Fruit fly (Drosophila melanogaster) whole organism, embryonic: ENCODE measurements around the gene brat.

Experiments used
- Awh ChIP-seq: fragments of 200-800 bp; sonication (Bioruptor generic); IDR thresholded peaks from 2 replicates; pipeline ENCODE4, ENCODE4 v1.3.6; 2022; ENCODE audit warnings: missing biosample characterization, missing genetic modification characterization
- CG10321 ChIP-seq: fragments of 200-800 bp; sonication (Bioruptor generic); IDR thresholded peaks from 2 replicates; pipeline ENCODE4 v1.3.6; 2022; ENCODE audit warnings: missing biosample characterization, missing genetic modification characterization
- CG12071 ChIP-seq: fragments of 200-800 bp; sonication (Bioruptor generic); optimal IDR thresholded peaks from 3 replicates; lab custom pipeline; 2018; ENCODE audit warnings: missing biosample characterization, mild to moderate bottlenecking, missing genetic modification characterization
- CG15269 ChIP-seq: fragments of 200-800 bp; sonication (Bioruptor generic); optimal IDR thresholded peaks from 2 replicates; lab custom pipeline; 2018; ENCODE audit warnings: missing biosample characterization, mild to moderate bottlenecking, missing genetic modification characterization, moderate library complexity
- CG15479 ChIP-seq: fragments of 200-800 bp; sonication (Bioruptor generic); optimal IDR thresholded peaks from 3 replicates; lab custom pipeline; 2019; ENCODE audit warnings: missing biosample characterization, mild to moderate bottlenecking, missing genetic modification characterization, moderate library complexity
- CG1647 ChIP-seq: fragments of 200-800 bp; sonication (Bioruptor generic); optimal IDR thresholded peaks from 3 replicates; lab custom pipeline; 2016; ENCODE audit warnings: missing biosample characterization, missing genetic modification characterization
- CG17385 ChIP-seq: fragments of 200-800 bp; sonication (Bioruptor generic); optimal IDR thresholded peaks from 3 replicates; lab custom pipeline; 2018; ENCODE audit warnings: missing biosample characterization, mild to moderate bottlenecking, missing genetic modification characterization
- CG2116 ChIP-seq: fragments of 200-800 bp; sonication (Bioruptor generic); optimal IDR thresholded peaks from 3 replicates; lab custom pipeline; 2018; ENCODE audit warnings: missing biosample characterization, mild to moderate bottlenecking, missing genetic modification characterization
- CG31388 ChIP-seq: fragments of 200-800 bp; sonication (Bioruptor generic); optimal IDR thresholded peaks from 2 replicates; lab custom pipeline; 2016; ENCODE audit warnings: missing biosample characterization, missing genetic modification characterization
- CG3163 ChIP-seq: fragments of 200-800 bp; sonication (Bioruptor generic); optimal IDR thresholded peaks from 3 replicates; lab custom pipeline; 2016; ENCODE audit warnings: missing biosample characterization, missing genetic modification characterization
- CG34376 ChIP-seq: fragments of 200-800 bp; sonication (Bioruptor generic); optimal IDR thresholded peaks from 2 replicates; lab custom pipeline; 2018; ENCODE audit warnings: missing biosample characterization, mild to moderate bottlenecking, missing genetic modification characterization
- CG6175 ChIP-seq: fragments of 200-800 bp; sonication (Bioruptor generic); IDR thresholded peaks from 3 replicates; pipeline ENCODE4 v1.3.6; 2022; ENCODE audit warnings: missing biosample characterization, missing genetic modification characterization
- CG6765 ChIP-seq: fragments of 200-800 bp; sonication (Bioruptor generic); optimal IDR thresholded peaks from 3 replicates; lab custom pipeline; 2017; ENCODE audit warnings: missing biosample characterization, mild to moderate bottlenecking, missing genetic modification characterization
- CG6791 ChIP-seq: fragments of 200-800 bp; sonication (Bioruptor generic); IDR thresholded peaks from 3 replicates; pipeline ENCODE4 v1.3.6; 2022; ENCODE audit warnings: missing biosample characterization, missing genetic modification characterization; ENCODE audit not compliant: partially characterized antibody
- CG8089 ChIP-seq: fragments of 200-800 bp; sonication (Bioruptor generic); optimal IDR thresholded peaks from 3 replicates; lab custom pipeline; 2016; ENCODE audit warnings: missing biosample characterization, missing genetic modification characterization
- CG8388 ChIP-seq: fragments of 200-800 bp; sonication (Bioruptor generic); optimal IDR thresholded peaks from 2 replicates; lab custom pipeline; 2019; ENCODE audit warnings: missing biosample characterization, mild to moderate bottlenecking, missing genetic modification characterization, moderate library complexity
- CG8944 ChIP-seq: fragments of 200-800 bp; sonication (Bioruptor generic); optimal IDR thresholded peaks from 3 replicates; lab custom pipeline; 2016; ENCODE audit warnings: missing biosample characterization, missing genetic modification characterization
- CTCF ChIP-seq: fragments of 200-800 bp; sonication (Bioruptor generic); optimal IDR thresholded peaks from 2 replicates; lab custom pipeline; 2017; ENCODE audit warnings: missing biosample characterization, mild to moderate bottlenecking, missing genetic modification characterization, moderate library complexity
- E2f1 ChIP-seq: fragments of 200-800 bp; sonication (Bioruptor generic); IDR thresholded peaks from 2 replicates; pipeline ENCODE4 v1.3.6; 2022; ENCODE audit warnings: missing biosample characterization, missing genetic modification characterization
- Eip74EF ChIP-seq, 2 experiments: fragments of 200-800 bp in 1 of 2; fragments of >200 bp in 1 of 2; sonication (Bioruptor generic) in 1 of 2; optimal IDR thresholded peaks; 2 replicates each; lab custom pipeline; 2017 to 2019; ENCODE audit warnings: missing biosample characterization in 2 of 2, missing genetic modification characterization in 2 of 2, mild to moderate bottlenecking in 1 of 2, moderate library complexity in 1 of 2
- HHEX ChIP-seq: fragments of 200-800 bp; sonication (Bioruptor generic); optimal IDR thresholded peaks from 3 replicates; lab custom pipeline; 2017; ENCODE audit warnings: missing biosample characterization, mild to moderate bottlenecking, missing genetic modification characterization, missing genetic modification reagents
- Hmr ChIP-seq: fragments of 200-800 bp; sonication (Bioruptor generic); optimal IDR thresholded peaks from 3 replicates; lab custom pipeline; 2017; ENCODE audit warnings: mild to moderate bottlenecking, missing biosample characterization, missing genetic modification reagents, missing genetic modification characterization
- MBD-R2 ChIP-seq: fragments of 200-800 bp; sonication (Bioruptor generic); IDR thresholded peaks from 2 replicates; pipeline ENCODE4 v1.3.6; 2022; ENCODE audit warnings: missing biosample characterization, missing genetic modification characterization
- NC2β ChIP-seq: fragments of 200-800 bp; sonication (Bioruptor generic); optimal IDR thresholded peaks from 2 replicates; lab custom pipeline; 2016; ENCODE audit warnings: missing biosample characterization, missing genetic modification characterization
- Pdp1 ChIP-seq, 2 experiments: fragments of 200-800 bp; sonication (Bioruptor generic); optimal IDR thresholded peaks; 3 replicates each; lab custom pipeline; 2016; ENCODE audit warnings: missing biosample characterization in 2 of 2, missing genetic modification characterization in 2 of 2, mild to moderate bottlenecking in 1 of 2, moderate library complexity in 1 of 2
- Poxn ChIP-seq: fragments of 200-800 bp; sonication (Bioruptor generic); IDR thresholded peaks from 2 replicates; pipeline ENCODE4 v1.3.6; 2022; ENCODE audit warnings: missing biosample characterization, missing genetic modification characterization
- Trl ChIP-seq, 3 experiments: fragments of >200 bp in 2 of 3; fragments of 200-800 bp in 1 of 3; sonication (Bioruptor generic) in 1 of 3; optimal IDR thresholded peaks; 2 replicates in 1 of 3; 3 replicates in 2 of 3; lab custom pipeline; 2016 to 2017; ENCODE audit warnings: missing biosample characterization in 1 of 3, missing genetic modification characterization in 1 of 3
- Usf ChIP-seq: fragments of 200-800 bp; sonication (Bioruptor generic); optimal IDR thresholded peaks from 2 replicates; lab custom pipeline; 2017; ENCODE audit warnings: missing genotype, missing biosample characterization, missing genetic modification characterization
- abd-A ChIP-seq: fragments of 200-800 bp; sonication (Bioruptor generic); optimal IDR thresholded peaks from 3 replicates; lab custom pipeline; 2019; ENCODE audit warnings: missing biosample characterization, mild to moderate bottlenecking, missing genetic modification characterization, moderate library complexity
- aop ChIP-seq: fragments of 200-800 bp; sonication (Bioruptor generic); IDR thresholded peaks from 2 replicates; pipeline ENCODE4 v1.3.6; 2022; ENCODE audit warnings: missing biosample characterization, missing genetic modification characterization
- eve ChIP-seq, 2 experiments: fragments of >200 bp; optimal IDR thresholded peaks; 2 replicates each; lab custom pipeline; 2017; ENCODE audit warnings: missing biosample characterization in 2 of 2, missing genetic modification characterization in 2 of 2
- exex ChIP-seq: fragments of 200-800 bp; sonication (Bioruptor generic); optimal IDR thresholded peaks from 4 replicates; lab custom pipeline; 2018; ENCODE audit warnings: missing biosample characterization, mild to moderate bottlenecking, missing genetic modification characterization, moderate library complexity
- grn ChIP-seq: fragments of 200-800 bp; sonication (Bioruptor generic); optimal IDR thresholded peaks from 3 replicates; lab custom pipeline; 2017; ENCODE audit warnings: missing biosample characterization, missing genetic modification characterization
- insv ChIP-seq, 2 experiments: fragments of 200-800 bp; sonication (Bioruptor generic); optimal IDR thresholded peaks; 3 replicates each; lab custom pipeline; 2016 to 2018; ENCODE audit warnings: missing biosample characterization in 2 of 2, missing genetic modification characterization in 2 of 2
- ken ChIP-seq: fragments of 200-800 bp; sonication (Bioruptor generic); IDR thresholded peaks from 3 replicates; pipeline ENCODE4 v1.3.6; 2022; ENCODE audit warnings: missing biosample characterization, missing genetic modification characterization
- otp ChIP-seq: fragments of 200-800 bp; sonication (Bioruptor generic); IDR thresholded peaks from 3 replicates; pipeline ENCODE4, ENCODE4 v1.3.6; 2022; ENCODE audit warnings: missing biosample characterization, missing genetic modification characterization
- pan ChIP-seq, 4 experiments: fragments of >200 bp in 3 of 4; fragments of 200-800 bp in 1 of 4; sonication (Bioruptor generic) in 1 of 4; optimal IDR thresholded peaks in 3 of 4; IDR thresholded peaks in 1 of 4; 2 replicates each; pipeline versions ENCODE4 v1.3.6 to Lab custom; 2017 to 2022; ENCODE audit warnings: missing biosample characterization in 2 of 4, missing genetic modification characterization in 2 of 4, mixed read lengths in 1 of 4
- prd ChIP-seq, 3 experiments: fragments of >200 bp in 2 of 3; fragments of 200-800 bp in 1 of 3; sonication (Bioruptor generic) in 1 of 3; optimal IDR thresholded peaks in 2 of 3; IDR thresholded peaks in 1 of 3; 2 replicates in 2 of 3; 3 replicates in 1 of 3; pipeline versions ENCODE4 v1.3.6 to Lab custom; 2017 to 2022; ENCODE audit warnings: missing biosample characterization in 1 of 3, missing genetic modification characterization in 1 of 3
- row ChIP-seq: fragments of 200-800 bp; sonication (Bioruptor generic); IDR thresholded peaks from 3 replicates; pipeline ENCODE4 v1.3.6; 2022; ENCODE audit warnings: missing biosample characterization, missing genetic modification characterization
- sd ChIP-seq: fragments of 200-800 bp; sonication (Bioruptor generic); optimal IDR thresholded peaks from 3 replicates; lab custom pipeline; 2018; ENCODE audit warnings: missing biosample characterization, mild to moderate bottlenecking, missing genetic modification characterization, moderate library complexity
- ttk ChIP-seq: fragments of 200-800 bp; sonication (Bioruptor generic); IDR thresholded peaks from 2 replicates; pipeline ENCODE4 v2.1.2; 2022; ENCODE audit warnings: missing biosample characterization, missing genetic modification characterization
- unc-4 ChIP-seq: fragments of 200-800 bp; sonication (Bioruptor generic); IDR thresholded peaks from 2 replicates; pipeline ENCODE4 v1.3.6; 2022; ENCODE audit warnings: missing biosample characterization, missing genetic modification characterization; ENCODE audit not compliant: partially characterized antibody
- vnd ChIP-seq: fragments of 200-800 bp; sonication (Bioruptor generic); IDR thresholded peaks from 3 replicates; pipeline ENCODE4 v1.3.6; 2022; ENCODE audit warnings: missing biosample characterization, missing genetic modification characterization; ENCODE audit not compliant: partially characterized antibody
- vvl ChIP-seq: fragments of 200-800 bp; sonication (Bioruptor generic); IDR thresholded peaks from 2 replicates; pipeline ENCODE4 v1.3.6; 2022; ENCODE audit warnings: missing biosample characterization, missing genetic modification characterization

brat gene

DNA sequence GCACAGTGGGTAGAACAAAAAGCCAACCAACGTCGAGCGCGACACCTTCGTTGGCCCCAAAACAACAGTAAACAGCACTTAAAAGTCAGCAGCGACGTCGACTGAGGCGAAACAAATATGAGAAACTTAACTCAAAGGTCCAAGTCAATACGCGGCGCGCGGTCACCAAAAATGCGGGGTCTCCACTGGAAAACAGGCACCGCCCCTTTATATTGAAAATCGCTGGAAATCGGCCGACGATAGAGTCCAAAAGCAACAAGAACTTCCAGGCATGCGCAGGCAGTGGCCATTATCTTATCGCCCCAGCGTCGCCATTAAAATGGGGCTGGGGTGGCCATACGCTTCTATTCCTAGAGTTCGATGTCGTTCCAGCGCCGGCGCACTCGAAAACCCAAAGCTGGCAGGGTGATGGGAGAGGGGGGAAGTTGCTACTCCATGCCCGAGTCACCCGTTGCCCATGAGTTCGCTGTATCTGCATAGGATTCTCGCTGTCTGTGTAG, 25.2 kb upstream of the brat start, which contains the start of gene Lim3 (continued):
- TF ChIP-seq CG8944 (GFP tag; lab: Kevin White, UChicago) = no peak
- no peak for TF ChIP-seq CG6175 (GFP tag; lab: Robert Waterston, UW)
- no peak for TF ChIP-seq CG15479
- TF ChIP-seq Hmr (GFP tag; lab: Kevin White, UChicago) = no peak
- TF ChIP-seq vnd = 0 out of 3 replicates have a peak, but pooled peaks have one; percentile 34
- no peak for TF ChIP-seq CG8089 (GFP tag; lab: Kevin White, UChicago)
- TF ChIP-seq Eip74EF (GFP tag; optimal IDR thresholded peaks at IDR 0.05; lab: Kevin White, UChicago) = no peak
- TF ChIP-seq MBD-R2 = no peak
- no peak for TF ChIP-seq ttk
- TF ChIP-seq Usf (GFP tag; lab: Kevin White, UChicago) = no peak

- TF ChIP-seq Pdp1 (GFP tag; optimal IDR thresholded peaks at IDR 0.05; lab: Kevin White, UChicago) (peak in 1 of 2 experiments; percentile 53), abd-A (peak; percentile 72), CG15269 (tag; lab: Kevin White, UChicago) (peak; percentile 10), insv (GFP tag; optimal IDR thresholded peaks at IDR 0.05; lab: Kevin White, UChicago) (no peak), CG1647 (GFP tag; lab: Kevin White, UChicago) (no peak), CG2116 (GFP tag; lab: Kevin White, UChicago) (no peak), sd (tag; lab: Kevin White, UChicago) (peak; percentile 29), Awh (GFP tag; lab: Robert Waterston, UW) (peak; percentile 66; the same call in 1 of the 2 replicates), grn (GFP tag; lab: Kevin White, UChicago) (peak; percentile 49), aop (no peak), Eip74EF (GFP tag; optimal IDR thresholded peaks at IDR 0.05; lab: Kevin White, UChicago) (peak in 1 of 2 experiments; percentile 77), vvl (GFP tag; lab: Robert Waterston, UW) (peak; percentile 46; the same call in 1 of the 2 replicates)
These were observed 23.9 kb upstream of the brat start, which contains the start of gene amd for dm6 chr2L:19109625-19110204. Gene amd (plus strand): TSS chr2L:19110154.

DNA sequence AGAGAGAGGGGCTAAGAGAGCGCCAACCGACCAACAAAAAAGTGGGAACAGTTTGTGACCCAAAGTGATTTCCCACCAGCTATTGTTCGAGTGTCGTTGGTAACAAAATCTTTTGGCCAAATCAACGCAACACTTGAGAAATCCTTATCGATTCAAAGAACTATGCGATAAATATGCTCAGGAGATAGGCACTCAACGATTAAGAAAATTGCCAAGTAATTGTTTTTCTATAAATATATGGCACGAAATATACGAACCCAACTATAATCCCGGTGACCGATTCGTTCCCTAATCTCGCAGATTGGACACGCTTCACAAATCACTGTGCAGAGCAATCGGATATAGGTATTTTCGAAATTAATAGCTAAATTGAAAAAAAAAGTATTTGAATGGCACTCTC, 22.5 kb upstream of the brat start:
- TF ChIP-seq grn (GFP tag; lab: Kevin White, UChicago) = peak; percentile 42
- TF ChIP-seq sd (tag; lab: Kevin White, UChicago) = peak; percentile 29
- peak; percentile 46 for TF ChIP-seq CG3163 (GFP tag; lab: Kevin White, UChicago)
- TF ChIP-seq HHEX (GFP tag; lab: Kevin White, UChicago) = no peak
- no peak for TF ChIP-seq CG6765
- no peak for TF ChIP-seq otp (GFP tag; lab: Robert Waterston, UW)
- TF ChIP-seq CG34376 (GFP tag; lab: Kevin White, UChicago) = peak; percentile 31
- TF ChIP-seq exex (tag; lab: Kevin White, UChicago) = peak; percentile 97
- no peak for TF ChIP-seq CG6791
- no peak for TF ChIP-seq CG31388
- TF ChIP-seq Trl (optimal IDR thresholded peaks at IDR 0.05; lab: Kevin White, UChicago) = peak in 1 of 2 experiments; percentile 18
- TF ChIP-seq Trl (GFP tag; optimal IDR thresholded peaks at IDR 0.05; lab: Kevin White, UChicago) = no peak
- TF ChIP-seq pan (optimal IDR thresholded peaks at IDR 0.05; lab: Kevin White, UChicago) = no peak
- TF ChIP-seq pan (GFP tag; optimal IDR thresholded peaks at IDR 0.05 in 1 of 2, IDR thresholded peaks at IDR 0.05 in 1 of 2) = no peak

DNA sequence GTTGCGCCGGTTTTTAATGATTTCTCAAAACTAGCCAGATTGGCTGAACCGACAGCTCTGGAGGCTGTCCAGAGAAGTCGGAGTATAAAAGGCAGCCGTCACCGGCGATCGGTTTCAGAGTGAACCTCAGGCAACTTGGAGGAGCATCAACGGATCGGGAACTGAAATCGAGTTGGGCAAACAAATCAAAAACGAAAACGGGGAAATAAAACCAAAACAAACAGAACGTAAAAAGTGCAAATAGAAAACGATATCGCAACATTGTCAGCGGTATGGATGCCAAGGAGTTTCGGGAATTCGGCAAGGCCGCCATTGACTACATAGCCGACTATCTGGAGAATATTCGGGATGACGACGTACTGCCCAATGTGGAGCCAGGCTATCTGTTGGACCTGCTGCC, 21.9 kb upstream of the brat start:
- no peak for TF ChIP-seq unc-4 (GFP tag; lab: Robert Waterston, UW)
- TF ChIP-seq Usf (GFP tag; lab: Kevin White, UChicago) = no peak
- no peak for TF ChIP-seq Poxn (GFP tag; lab: Robert Waterston, UW)
- TF ChIP-seq E2f1 = no peak
- no peak for TF ChIP-seq CG12071
- TF ChIP-seq eve (GFP tag; optimal IDR thresholded peaks at IDR 0.05; lab: Kevin White, UChicago) = no peak
- TF ChIP-seq CTCF (GFP tag; lab: Kevin White, UChicago) = no peak
- no peak for TF ChIP-seq CG8388
- TF ChIP-seq CG17385 = no peak
- no peak for TF ChIP-seq CG10321 (GFP tag; lab: Robert Waterston, UW)
- peak; percentile 11; the same call in 1 of the 3 replicates for TF ChIP-seq row (GFP tag; lab: Robert Waterston, UW)
- no peak for TF ChIP-seq prd (optimal IDR thresholded peaks at IDR 0.05; lab: Kevin White, UChicago)
- TF ChIP-seq prd (GFP tag; IDR thresholded peaks at IDR 0.05; lab: Robert Waterston, UW) = no peak
- TF ChIP-seq ken (GFP tag; lab: Robert Waterston, UW) = 0 out of 3 replicates have a peak, but pooled peaks have one; percentile 13
- TF ChIP-seq NC2β (GFP tag; lab: Kevin White, UChicago) = no peak
